Worm (Caenorhabditis elegans): Measurements from ENCODE around the gene C52B9.4.

- TF ChIP-seq ham-2 (GFP tag; optimal IDR thresholded peaks at IDR 0.05) (no peak), sptf-1 (tag; optimal IDR thresholded peaks at IDR 0.05) (no peak), nhr-12 (tag; optimal IDR thresholded peaks at IDR 0.05) (no peak), snpc-4 (tag; optimal IDR thresholded peaks at IDR 0.05) (no peak), elt-3 (tag; optimal IDR thresholded peaks at IDR 0.05) (no peak), blmp-1 (tag; optimal IDR thresholded peaks at IDR 0.05) (no peak), flh-1 (GFP tag; optimal IDR thresholded peaks at IDR 0.05) (no peak), unc-62 (GFP tag; optimal IDR thresholded peaks at IDR 0.05) (no peak), nhr-237 (tag; optimal IDR thresholded peaks at IDR 0.05) (no peak), nhr-28 (tag; optimal IDR thresholded peaks at IDR 0.05) (no peak), ceh-83 (GFP tag; optimal IDR thresholded peaks at IDR 0.05) (no peak), ztf-11 (tag; optimal IDR thresholded peaks at IDR 0.05) (no peak), nhr-76 (tag; optimal IDR thresholded peaks at IDR 0.05) (no peak)
These were observed 41.0 kb upstream of the C52B9.4 start for ce11 chrX:4219487-4219886.
